Fruit fly (Drosophila melanogaster) whole organism, prepupa: ENCODE data around the gene CG32817.
A peak's percentile ranks its signal among the peaks of the same experiment; 100 is the strongest.

Experiments
- CG10631 ChIP-seq: fragments of 200-800 bp; sonication (Bioruptor generic); optimal IDR thresholded peaks from 2 replicates; lab custom pipeline; 2016; ENCODE audit warnings: missing biosample characterization, missing genetic modification characterization
- CG10669 ChIP-seq: fragments of 200-800 bp; sonication (Bioruptor generic); optimal IDR thresholded peaks from 3 replicates; lab custom pipeline; 2018; ENCODE audit warnings: missing biosample characterization, mild to moderate bottlenecking, missing genetic modification characterization, moderate library complexity
- CG11294 ChIP-seq: fragments of 200-800 bp; sonication (Bioruptor generic); IDR thresholded peaks from 2 replicates; pipeline ENCODE4 v1.3.6; 2022; ENCODE audit warnings: missing biosample characterization, missing genetic modification characterization
- CG11762 ChIP-seq: fragments of 200-800 bp; sonication (Bioruptor generic); optimal IDR thresholded peaks from 3 replicates; lab custom pipeline; 2016; ENCODE audit warnings: missing biosample characterization, missing genetic modification characterization; ENCODE audit not compliant: insufficient read depth
- CG15336 ChIP-seq: fragments of 200-800 bp; sonication (Bioruptor generic); IDR thresholded peaks from 2 replicates; pipeline ENCODE4 v1.3.6; 2022; ENCODE audit warnings: missing biosample characterization, missing genetic modification characterization
- CG1621 ChIP-seq: fragments of 200-800 bp; sonication (Bioruptor generic); optimal IDR thresholded peaks from 3 replicates; lab custom pipeline; 2018; ENCODE audit warnings: missing biosample characterization, mild to moderate bottlenecking, missing genetic modification characterization
- CG3032 ChIP-seq: fragments of 200-800 bp; optimal IDR thresholded peaks from 2 replicates; lab custom pipeline; 2019; ENCODE audit warnings: missing biosample characterization, mild to moderate bottlenecking, missing genetic modification characterization, moderate library complexity
- CG31627 ChIP-seq: fragments of 200-800 bp; sonication (Bioruptor generic); optimal IDR thresholded peaks from 3 replicates; lab custom pipeline; 2016; ENCODE audit warnings: missing biosample characterization, missing genetic modification characterization
- CG34406 ChIP-seq: fragments of 200-800 bp; sonication (Bioruptor generic); optimal IDR thresholded peaks from 3 replicates; lab custom pipeline; 2016; ENCODE audit warnings: missing biosample characterization, missing genetic modification characterization
- CG6163 ChIP-seq: fragments of 200-800 bp; sonication (Bioruptor generic); IDR thresholded peaks from 3 replicates; pipeline ENCODE4 v1.3.6; 2022; ENCODE audit warnings: missing biosample characterization, missing genetic modification characterization
- CG6792 ChIP-seq: fragments of 200-800 bp; sonication (Bioruptor generic); optimal IDR thresholded peaks from 3 replicates; lab custom pipeline; 2016; ENCODE audit warnings: missing biosample characterization, missing genetic modification characterization
- CG7368 ChIP-seq: fragments of 200-800 bp; sonication (Bioruptor generic); optimal IDR thresholded peaks from 3 replicates; lab custom pipeline; 2016; ENCODE audit warnings: missing biosample characterization, missing genetic modification characterization
- CG8119 ChIP-seq: fragments of 200-800 bp; sonication (Bioruptor generic); IDR thresholded peaks from 3 replicates; pipeline ENCODE4 v1.3.6; 2022; ENCODE audit warnings: missing biosample characterization, missing genetic modification characterization
- CG8632 ChIP-seq: fragments of 200-800 bp; sonication (Bioruptor generic); optimal IDR thresholded peaks from 3 replicates; lab custom pipeline; 2016; ENCODE audit warnings: missing biosample characterization, missing genetic modification characterization
- CG9139 ChIP-seq: fragments of 200-800 bp; sonication (Bioruptor generic); optimal IDR thresholded peaks from 3 replicates; lab custom pipeline; 2017; ENCODE audit warnings: missing biosample characterization, mild to moderate bottlenecking, missing genetic modification characterization
- Eip78C ChIP-seq: fragments of 200-800 bp; sonication (Bioruptor generic); peaks from one replicate; lab custom pipeline; 2016; ENCODE audit warnings: missing biosample characterization, missing genetic modification characterization
- Hr38 ChIP-seq: sonication (Bioruptor generic); optimal IDR thresholded peaks from 2 replicates; lab custom pipeline; 2016; ENCODE audit warnings: missing biosample characterization, missing genetic modification characterization
- Hr4 ChIP-seq: fragments of 200-800 bp; sonication (Bioruptor generic); optimal IDR thresholded peaks from 3 replicates; lab custom pipeline; 2016; ENCODE audit warnings: missing biosample characterization, missing genetic modification characterization
- Sox102F ChIP-seq: fragments of 200-800 bp; sonication (Bioruptor generic); optimal IDR thresholded peaks from 2 replicates; lab custom pipeline; 2016; ENCODE audit warnings: missing biosample characterization, mild to moderate bottlenecking, missing genetic modification characterization
- Sox14 ChIP-seq: fragments of 200-800 bp; sonication (Bioruptor generic); optimal IDR thresholded peaks from 3 replicates; lab custom pipeline; 2016; ENCODE audit warnings: missing biosample characterization, missing genetic modification characterization
- acj6 ChIP-seq: fragments of 200-800 bp; sonication (Bioruptor generic); optimal IDR thresholded peaks from 3 replicates; lab custom pipeline; 2016; ENCODE audit warnings: missing biosample characterization, missing genetic modification characterization
- dac ChIP-seq: fragments of 200-800 bp; sonication (Bioruptor generic); optimal IDR thresholded peaks from 2 replicates; lab custom pipeline; 2017; ENCODE audit warnings: missing biosample characterization, mild to moderate bottlenecking, missing genetic modification characterization
- dsx ChIP-seq: fragments of 200-800 bp; optimal IDR thresholded peaks from 3 replicates; lab custom pipeline; 2019; ENCODE audit warnings: missing biosample characterization, mild to moderate bottlenecking, missing genetic modification characterization, moderate library complexity; ENCODE audit not compliant: poor library complexity, severe bottlenecking
- eg ChIP-seq: fragments of 200-800 bp; sonication (Bioruptor generic); IDR thresholded peaks from 3 replicates; pipeline ENCODE4 v1.3.6; 2022; ENCODE audit warnings: missing biosample characterization, missing genetic modification characterization
- esn ChIP-seq: fragments of 200-800 bp; sonication (Bioruptor generic); optimal IDR thresholded peaks from 2 replicates; lab custom pipeline; 2016; ENCODE audit warnings: missing biosample characterization, mild to moderate bottlenecking, missing genetic modification characterization, moderate library complexity
- lz ChIP-seq: fragments of 200-800 bp; sonication (Bioruptor generic); optimal IDR thresholded peaks from 3 replicates; lab custom pipeline; 2016; ENCODE audit warnings: missing biosample characterization, missing genetic modification characterization
- net ChIP-seq: fragments of 200-800 bp; sonication (Bioruptor generic); optimal IDR thresholded peaks from 3 replicates; lab custom pipeline; 2016; ENCODE audit warnings: missing biosample characterization, missing genetic modification characterization
- pdm3 ChIP-seq: fragments of 200-800 bp; sonication (Bioruptor generic); optimal IDR thresholded peaks from 3 replicates; lab custom pipeline; 2016; ENCODE audit warnings: missing biosample characterization, missing genetic modification characterization
- salr ChIP-seq, 2 experiments: fragments of 200-800 bp; sonication (Bioruptor generic); optimal IDR thresholded peaks; 3 replicates each; lab custom pipeline; 2016 to 2018; ENCODE audit warnings: missing biosample characterization in 2 of 2, missing genetic modification characterization in 2 of 2, mild to moderate bottlenecking in 1 of 2
- ss ChIP-seq, 2 experiments: fragments of 200-800 bp; sonication (Bioruptor generic); optimal IDR thresholded peaks; 2 replicates in 1 of 2; 3 replicates in 1 of 2; lab custom pipeline; 2017 to 2018; ENCODE audit warnings: mild to moderate bottlenecking in 2 of 2, missing biosample characterization in 2 of 2, missing genetic modification characterization in 2 of 2, moderate library complexity in 1 of 2
- topi ChIP-seq: fragments of 200-800 bp; sonication (Bioruptor generic); optimal IDR thresholded peaks from 3 replicates; lab custom pipeline; 2016; ENCODE audit warnings: missing biosample characterization, missing genetic modification characterization

The CG32817 gene

dm6 chrX:463934-464333 lies 14.9 kb upstream of the CG32817 start:
- TF ChIP-seq esn (GFP tag; lab: Kevin White, UChicago) (no peak), CG11294 (GFP tag; lab: Robert Waterston, UW) (no peak), Sox102F (GFP tag; lab: Kevin White, UChicago) (no peak), pdm3 (GFP tag; lab: Kevin White, UChicago) (no peak), acj6 (GFP tag; lab: Kevin White, UChicago) (no peak), salr (GFP tag; optimal IDR thresholded peaks at IDR 0.05; lab: Kevin White, UChicago) (no peak), CG31627 (GFP tag; lab: Kevin White, UChicago) (no peak), CG6163 (GFP tag; lab: Robert Waterston, UW) (no peak), CG10669 (GFP tag; lab: Kevin White, UChicago) (no peak), Hr4 (GFP tag; lab: Kevin White, UChicago) (no peak), Hr38 (no peak), net (GFP tag; lab: Kevin White, UChicago) (no peak)

dm6 chrX:469235-469634 lies 9.6 kb upstream of the CG32817 start, which contains the start of gene Cyp4g1:
TSS of gene Cyp4g1 (minus strand) at chrX:469335.
- TF ChIP-seq net (GFP tag; lab: Kevin White, UChicago) (no peak), CG11762 (GFP tag; lab: Kevin White, UChicago) (no peak), ss (GFP tag; optimal IDR thresholded peaks at IDR 0.05; lab: Kevin White, UChicago) (no peak), CG9139 (GFP tag; lab: Kevin White, UChicago) (no peak)
- TF ChIP-seq, all 60 proteins: peak for 0

DNA sequence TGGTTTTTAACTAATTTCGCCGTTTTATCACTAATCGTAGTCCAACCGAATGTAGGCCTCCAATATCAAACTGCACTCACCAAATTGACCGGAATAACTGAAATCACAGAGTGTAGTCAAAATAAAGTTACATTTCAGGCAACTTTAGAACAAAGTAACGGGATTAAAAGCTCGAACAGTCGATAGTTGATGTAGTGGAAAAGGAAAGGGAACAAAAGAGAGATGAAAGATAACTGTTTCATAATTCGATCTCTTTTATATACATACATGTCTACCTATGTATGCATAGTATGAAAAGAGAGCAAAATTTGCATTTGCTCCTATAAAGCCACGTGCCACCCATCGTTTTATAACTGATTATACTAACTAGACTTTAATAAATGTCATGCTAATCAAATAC lies 8.2 kb upstream of the CG32817 start, which contains the start of gene CG32816:
CG32816 (minus strand) TSS at position 101 of the 400 bp plus-strand sequence.
- TF ChIP-seq topi (GFP tag; lab: Kevin White, UChicago) (no peak), dac (GFP tag; lab: Kevin White, UChicago) (no peak), CG10631 (GFP tag; lab: Kevin White, UChicago) (no peak)

DNA sequence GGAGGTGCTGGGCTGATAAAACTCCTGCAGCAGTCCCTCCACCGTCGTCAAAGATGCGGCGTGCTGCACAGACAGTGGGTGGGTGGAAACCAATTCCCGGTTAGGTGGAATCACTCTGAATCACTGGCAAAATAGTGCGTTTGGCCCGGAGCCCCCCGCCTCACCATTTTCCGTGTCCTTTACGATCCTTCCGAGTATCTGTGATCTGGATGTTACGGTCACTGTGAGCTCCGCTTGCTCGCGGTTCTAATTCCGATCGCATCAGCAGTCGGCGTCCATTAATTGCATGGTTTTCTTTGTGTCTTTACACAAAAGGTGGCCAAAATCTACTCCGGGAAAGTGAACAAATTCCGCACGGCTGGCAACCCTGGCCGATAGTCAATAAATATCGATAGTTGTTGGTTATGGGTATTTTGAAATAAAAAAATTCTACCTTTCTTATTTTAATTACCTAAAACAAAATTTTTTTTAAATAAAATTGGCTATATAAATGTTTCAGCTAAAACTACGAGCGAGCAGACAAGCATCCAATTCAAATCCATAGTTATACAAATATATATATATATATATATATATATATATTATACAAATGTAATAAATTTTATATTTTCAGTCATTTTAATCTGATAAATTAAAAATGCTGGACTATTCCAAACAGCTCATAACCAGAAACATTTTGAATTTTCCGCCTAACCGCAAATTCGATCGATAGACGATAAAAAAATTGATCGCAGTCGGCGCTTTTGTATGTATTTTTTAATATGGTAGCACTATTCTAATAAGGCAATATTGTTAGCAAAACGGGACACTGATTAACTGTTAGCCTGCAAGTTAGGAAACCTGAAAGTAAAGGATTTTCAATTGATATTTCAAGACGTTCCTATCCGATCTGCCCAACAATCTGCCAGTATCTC lies 2.4 kb upstream of the CG32817 start, which contains the start of the genes ebo and CG13373:
ebo (minus strand) TSS at position 350 of the 914 bp plus-strand sequence.
CG13373 (plus strand) TSS at position 755 of the 914 bp plus-strand sequence.
- peak; percentile 23 for TF ChIP-seq lz (GFP tag; lab: Kevin White, UChicago)
- no peak for TF ChIP-seq CG7368 (GFP tag; lab: Kevin White, UChicago)
- TF ChIP-seq CG10631 (GFP tag; lab: Kevin White, UChicago) = peak; percentile 55
- TF ChIP-seq Eip78C (GFP tag; lab: Kevin White, UChicago) = peak; percentile 38
- peak; percentile 34 for TF ChIP-seq CG3032 (tag; lab: Kevin White, UChicago)
- no peak for TF ChIP-seq CG8119 (GFP tag; lab: Robert Waterston, UW)
- TF ChIP-seq CG6792 (GFP tag; lab: Kevin White, UChicago) = peak; percentile 19
- peak; percentile 52; the same call in 2 of the 3 replicates for TF ChIP-seq eg (GFP tag; lab: Robert Waterston, UW)
- no peak for TF ChIP-seq CG10669 (GFP tag; lab: Kevin White, UChicago)
- 0 out of 3 replicates have a peak, but pooled peaks have one; percentile 29 for TF ChIP-seq CG6163 (GFP tag; lab: Robert Waterston, UW)
- peak; percentile 21 for TF ChIP-seq esn (GFP tag; lab: Kevin White, UChicago)
- peak; percentile 48; the same call in 1 of the 2 replicates for TF ChIP-seq CG15336
- peak; percentile 30 for TF ChIP-seq CG34406
- peak; percentile 84 for TF ChIP-seq Sox14
- TF ChIP-seq CG1621 (tag; lab: Kevin White, UChicago) = peak; percentile 95
- TF ChIP-seq dsx (GFP tag; lab: Kevin White, UChicago) = no peak
- TF ChIP-seq CG31627 (GFP tag; lab: Kevin White, UChicago) = peak; percentile 1
- peak; percentile 7 for TF ChIP-seq CG8632
- TF ChIP-seq CG11762 (GFP tag; lab: Kevin White, UChicago) = no peak
